Worm (Caenorhabditis elegans) whole organism, early embryonic: Measurements from ENCODE around the gene F49E8.6.

ENCODE experiments used
- B0310.2 ChIP-seq: sonication (generic microtip); optimal IDR thresholded peaks from 2 replicates; lab custom pipeline; 2016; ENCODE audit warnings: mild to moderate bottlenecking, missing genetic modification characterization, missing compliant biosample characterization
- F13C5.2 ChIP-seq: sonication (generic microtip); optimal IDR thresholded peaks from 2 replicates; lab custom pipeline; 2017; ENCODE audit warnings: mild to moderate bottlenecking, missing genetic modification characterization, inconsistent platforms, missing compliant biosample characterization
- aly-1 ChIP-seq: sonication (generic microtip); optimal IDR thresholded peaks from 2 replicates; lab custom pipeline; 2016; ENCODE audit warnings: missing genetic modification characterization, missing compliant biosample characterization
- ama-1 ChIP-seq: fragments of 150-350 bp; optimal IDR thresholded peaks from 2 replicates; lab custom pipeline; 2014
- ceh-13 ChIP-seq: fragments of 200-800 bp; sonication (Bioruptor generic); optimal IDR thresholded peaks from 2 replicates; lab custom pipeline; 2018; ENCODE audit warnings: mild to moderate bottlenecking, missing genetic modification characterization, missing compliant biosample characterization
- ceh-36 ChIP-seq: sonication (generic microtip); optimal IDR thresholded peaks from 2 replicates; lab custom pipeline; 2016; ENCODE audit warnings: missing genetic modification characterization, inconsistent platforms, missing compliant biosample characterization
- ets-7 ChIP-seq: sonication (generic microtip); optimal IDR thresholded peaks from 2 replicates; lab custom pipeline; 2016; ENCODE audit warnings: missing genotype, missing genetic modification characterization, missing compliant biosample characterization
- flt-1 ChIP-seq: fragments of 200-800 bp; sonication (Bioruptor generic); IDR thresholded peaks from 2 replicates; pipeline ENCODE4 v1.3.6; 2022; ENCODE audit warnings: missing genetic modification characterization, missing compliant biosample characterization
- hmbx-1 ChIP-seq: sonication (generic microtip); optimal IDR thresholded peaks from 2 replicates; lab custom pipeline; 2016; ENCODE audit warnings: mild to moderate bottlenecking, missing genetic modification characterization, missing compliant biosample characterization
- hmg-4 ChIP-seq: fragments of 200-800 bp; sonication (Bioruptor generic); optimal IDR thresholded peaks from 2 replicates; lab custom pipeline; 2018; ENCODE audit warnings: mild to moderate bottlenecking, missing genetic modification characterization, missing compliant biosample characterization
- hnd-1 ChIP-seq: sonication (generic microtip); optimal IDR thresholded peaks from 2 replicates; lab custom pipeline; 2016; ENCODE audit warnings: missing genetic modification characterization, missing compliant biosample characterization
- pes-1 ChIP-seq: fragments of 200-800 bp; sonication (Bioruptor generic); IDR thresholded peaks from 2 replicates; pipeline ENCODE4 v1.3.6; 2022; ENCODE audit warnings: missing genetic modification reagents, missing genetic modification characterization, missing compliant biosample characterization
- scrt-1 ChIP-seq: fragments of 200-800 bp; sonication (Bioruptor generic); IDR thresholded peaks from 2 replicates; pipeline ENCODE4 v1.3.6; 2022; ENCODE audit warnings: missing genetic modification characterization, missing compliant biosample characterization
- sea-1 ChIP-seq: fragments of 200-800 bp; sonication (Bioruptor generic); conservative IDR thresholded peaks from 2 replicates; pipeline ENCODE4 v1.3.6; 2022; ENCODE audit warnings: missing genetic modification characterization, missing compliant biosample characterization
- tbx-11 ChIP-seq: fragments of 200-800 bp; sonication (Bioruptor generic); IDR thresholded peaks from 2 replicates; pipeline ENCODE4 v1.3.6; 2022; ENCODE audit warnings: missing genetic modification characterization, missing compliant biosample characterization
- tbx-37 ChIP-seq: fragments of 200-800 bp; sonication (Bioruptor generic); conservative IDR thresholded peaks from 2 replicates; pipeline ENCODE4 v1.3.6; 2022; ENCODE audit warnings: missing genetic modification reagents, missing genetic modification characterization, missing compliant biosample characterization
- tra-4 ChIP-seq: sonication (generic microtip); optimal IDR thresholded peaks from 2 replicates; lab custom pipeline; 2017; ENCODE audit warnings: missing genetic modification characterization, missing compliant biosample characterization

Gene F49E8.6

ce11 chrIV:7554351-7554750 is at the start of gene F49E8.6:
Gene F49E8.6, minus strand, starts transcription at chrIV:7554667.
- TF ChIP-seq F13C5.2 (tag; lab: Kevin White, UChicago) = no peak
- no peak for TF ChIP-seq scrt-1 (GFP tag; lab: Robert Waterston, UW)
- TF ChIP-seq aly-1 (tag; lab: Kevin White, UChicago) = no peak
- TF ChIP-seq ama-1 (lab: Kevin White, UChicago) = no peak
- no peak for TF ChIP-seq ceh-13
- TF ChIP-seq tbx-37 (GFP tag; lab: Robert Waterston, UW) = no peak
- TF ChIP-seq ets-7 (tag; lab: Kevin White, UChicago) = no peak
- TF ChIP-seq B0310.2 (tag; lab: Kevin White, UChicago) = no peak
- TF ChIP-seq tbx-11 (GFP tag; lab: Robert Waterston, UW) = no peak

ce11 chrIV:7588631-7589030 is 34.2 kb upstream of the F49E8.6 start, which contains the start of gene cla-1:
Gene cla-1, plus strand, starts transcription at chrIV:7588931.
- TF ChIP-seq flt-1 (GFP tag; lab: Robert Waterston, UW) (no peak), tbx-37 (GFP tag; lab: Robert Waterston, UW) (no peak), aly-1 (tag; lab: Kevin White, UChicago) (no peak), ets-7 (tag; lab: Kevin White, UChicago) (no peak), ceh-36 (tag; lab: Kevin White, UChicago) (no peak), hmbx-1 (tag; lab: Kevin White, UChicago) (no peak), scrt-1 (GFP tag; lab: Robert Waterston, UW) (no peak), tbx-11 (GFP tag; lab: Robert Waterston, UW) (no peak), pes-1 (GFP tag; lab: Robert Waterston, UW) (no peak), hmg-4 (no peak), B0310.2 (tag; lab: Kevin White, UChicago) (no peak), ceh-13 (no peak), tra-4 (tag; lab: Kevin White, UChicago) (no peak)

ce11 chrIV:7586972-7587371 is 32.5 kb upstream of the F49E8.6 start:
- TF ChIP-seq ama-1 (lab: Kevin White, UChicago) (no peak), hmg-4 (no peak), tbx-11 (GFP tag; lab: Robert Waterston, UW) (no peak), hnd-1 (tag; lab: Kevin White, UChicago) (no peak), tbx-37 (GFP tag; lab: Robert Waterston, UW) (no peak), ceh-36 (tag; lab: Kevin White, UChicago) (no peak), F13C5.2 (tag; lab: Kevin White, UChicago) (no peak), pes-1 (GFP tag; lab: Robert Waterston, UW) (no peak), sea-1 (GFP tag; lab: Robert Waterston, UW) (no peak), ets-7 (tag; lab: Kevin White, UChicago) (no peak), flt-1 (GFP tag; lab: Robert Waterston, UW) (no peak), tra-4 (tag; lab: Kevin White, UChicago) (no peak), scrt-1 (GFP tag; lab: Robert Waterston, UW) (no peak)

- TF ChIP-seq F13C5.2 (tag; lab: Kevin White, UChicago) (no peak), ets-7 (tag; lab: Kevin White, UChicago) (no peak), ama-1 (lab: Kevin White, UChicago) (no peak), sea-1 (GFP tag; lab: Robert Waterston, UW) (no peak), pes-1 (GFP tag; lab: Robert Waterston, UW) (no peak), hmbx-1 (tag; lab: Kevin White, UChicago) (no peak), scrt-1 (GFP tag; lab: Robert Waterston, UW) (no peak), tbx-37 (GFP tag; lab: Robert Waterston, UW) (no peak), ceh-13 (no peak), tra-4 (tag; lab: Kevin White, UChicago) (no peak), B0310.2 (tag; lab: Kevin White, UChicago) (no peak), hmg-4 (no peak), tbx-11 (GFP tag; lab: Robert Waterston, UW) (no peak), flt-1 (GFP tag; lab: Robert Waterston, UW) (no peak), aly-1 (tag; lab: Kevin White, UChicago) (no peak), ceh-36 (tag; lab: Kevin White, UChicago) (no peak), hnd-1 (tag; lab: Kevin White, UChicago) (no peak)
Measured at ce11 chrIV:7585273-7585882, 30.9 kb upstream of the F49E8.6 start.

- peak; percentile 52; the same call in 1 of the 2 replicates for TF ChIP-seq flt-1 (GFP tag; lab: Robert Waterston, UW)
- TF ChIP-seq hmbx-1 (tag; lab: Kevin White, UChicago) = no peak
- TF ChIP-seq hmg-4 = no peak
- TF ChIP-seq F13C5.2 (tag; lab: Kevin White, UChicago) = peak; percentile 72
- TF ChIP-seq tra-4 (tag; lab: Kevin White, UChicago) = no peak
- no peak for TF ChIP-seq pes-1 (GFP tag; lab: Robert Waterston, UW)
Measured at ce11 chrIV:7580062-7580614, 25.7 kb upstream of the F49E8.6 start, which contains the start of the genes cec-5 and nol-10. Gene cec-5, minus strand, starts transcription at chrIV:7580112. Gene nol-10, plus strand, starts transcription at chrIV:7580597.

- no peak for TF ChIP-seq ets-7 (tag; lab: Kevin White, UChicago)
- no peak for TF ChIP-seq hnd-1 (tag; lab: Kevin White, UChicago)
- no peak for TF ChIP-seq flt-1 (GFP tag; lab: Robert Waterston, UW)
- no peak for TF ChIP-seq hmg-4
- no peak for TF ChIP-seq ceh-36 (tag; lab: Kevin White, UChicago)
- no peak for TF ChIP-seq aly-1 (tag; lab: Kevin White, UChicago)
Measured at ce11 chrIV:7578281-7578680, 23.8 kb upstream of the F49E8.6 start, which contains the start of gene F32E10.5. Gene F32E10.5, minus strand, starts transcription at chrIV:7578381.
